Fruit fly (Drosophila melanogaster) whole organism, adult: ENCODE results near the gene CG14187.

ENCODE experiments used
- CG11617 ChIP-seq: fragments of 200-800 bp; sonication (Bioruptor generic); optimal IDR thresholded peaks from 2 replicates; lab custom pipeline; 2017; ENCODE audit warnings: mild to moderate bottlenecking, missing biosample characterization, missing genetic modification reagents, missing genetic modification characterization
- CG1620 ChIP-seq: fragments of 200-800 bp; sonication (Bioruptor generic); optimal IDR thresholded peaks from 2 replicates; lab custom pipeline; 2016; ENCODE audit warnings: missing biosample characterization, missing genetic modification characterization
- Crg-1 ChIP-seq: fragments of 200-800 bp; sonication (Bioruptor generic); optimal IDR thresholded peaks from 2 replicates; lab custom pipeline; 2016; ENCODE audit warnings: missing biosample characterization, missing genetic modification characterization
- Mnt ChIP-seq: fragments of 200-800 bp; sonication (Bioruptor generic); optimal IDR thresholded peaks from 2 replicates; lab custom pipeline; 2016; ENCODE audit warnings: missing biosample characterization, mild to moderate bottlenecking, missing genetic modification characterization
- bab1 ChIP-seq: fragments of 200-800 bp; sonication (Bioruptor generic); optimal IDR thresholded peaks from 3 replicates; lab custom pipeline; 2019; ENCODE audit warnings: missing biosample characterization, mild to moderate bottlenecking, missing genetic modification characterization, moderate library complexity
- cnc ChIP-seq, 2 experiments: fragments of >200 bp; optimal IDR thresholded peaks; 2 replicates each; lab custom pipeline; 2017
- kay ChIP-seq: fragments of 200-800 bp; sonication (Bioruptor generic); peaks from one replicate; lab custom pipeline; 2016; ENCODE audit warnings: missing biosample characterization, missing genetic modification characterization, borderline replicate concordance
- toe ChIP-seq: fragments of 200-800 bp; sonication (Bioruptor generic); optimal IDR thresholded peaks from 2 replicates; lab custom pipeline; 2016; ENCODE audit warnings: missing biosample characterization, missing genetic modification characterization

DNA sequence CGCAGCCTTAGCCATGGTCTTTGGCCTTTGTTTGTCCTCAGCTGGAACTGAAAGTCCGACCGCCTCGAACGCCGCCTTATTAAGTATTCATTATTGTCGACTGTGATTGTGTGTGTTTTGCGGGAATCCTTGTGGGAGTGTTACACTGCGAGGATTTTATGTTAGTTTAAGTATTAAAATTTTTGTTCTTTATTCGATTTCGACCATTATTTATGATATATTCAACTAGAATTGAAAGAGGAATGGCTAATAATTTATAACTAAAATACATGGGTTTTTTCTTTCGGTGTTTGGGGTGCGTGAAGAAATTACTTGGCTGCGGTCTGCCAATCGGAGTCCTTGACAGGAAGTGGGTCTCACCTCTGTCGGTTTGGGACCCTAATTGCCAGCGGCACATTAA is 50.1 kb downstream of the CG14187 start:
- TF ChIP-seq kay (GFP tag; lab: Kevin White, UChicago), result no peak
- TF ChIP-seq toe (GFP tag; lab: Kevin White, UChicago), result no peak
- no peak for TF ChIP-seq CG11617
- TF ChIP-seq Mnt (GFP tag; lab: Kevin White, UChicago), result no peak
- TF ChIP-seq bab1, result no peak
- TF ChIP-seq cnc (optimal IDR thresholded peaks at IDR 0.05; lab: Kevin White, UChicago), result no peak
- TF ChIP-seq Crg-1 (GFP tag; lab: Kevin White, UChicago), result no peak
- no peak for TF ChIP-seq CG1620 (GFP tag; lab: Kevin White, UChicago)
